Fruit fly (Drosophila melanogaster): ENCODE data around the gene CG15465.

CG15465 gene

dm6 chrX:5083647-5084096 lies 1.9 kb upstream of the CG15465 start (continued):
- peak; percentile 44 for TF ChIP-seq Elba2 (GFP tag; optimal IDR thresholded peaks at IDR 0.05)
- peak; percentile 92 for TF ChIP-seq tx (GFP tag; optimal IDR thresholded peaks at IDR 0.05)
- TF ChIP-seq sug (tag; optimal IDR thresholded peaks at IDR 0.05), result peak; percentile 93
- peak; percentile 96 for TF ChIP-seq rib (GFP tag; IDR thresholded peaks at IDR 0.05)
- peak; percentile 54 for TF ChIP-seq Hmx (GFP tag; optimal IDR thresholded peaks at IDR 0.05)
- TF ChIP-seq CG13287 (GFP tag; IDR thresholded peaks at IDR 0.05; ENCODE audit: partially characterized antibody), result peak; percentile 57
- TF ChIP-seq slou (GFP tag; optimal IDR thresholded peaks at IDR 0.05), result peak; percentile 84
- peak; percentile 71 for TF ChIP-seq corto (GFP tag; optimal IDR thresholded peaks at IDR 0.05)
- TF ChIP-seq crp (GFP tag; optimal IDR thresholded peaks at IDR 0.05), result peak in 1 of 2 experiments; percentile 59
- TF ChIP-seq gce (GFP tag; IDR thresholded peaks at IDR 0.05), result peak; percentile 97
- TF ChIP-seq vfl (GFP tag; optimal IDR thresholded peaks at IDR 0.05), result peak; percentile 90
- TF ChIP-seq prd (optimal IDR thresholded peaks at IDR 0.05), result no peak
- peak; percentile 98 for TF ChIP-seq prd (GFP tag; IDR thresholded peaks at IDR 0.05)
- TF ChIP-seq Side (GFP tag; optimal IDR thresholded peaks at IDR 0.05), result peak; percentile 96
- peak; percentile 94 for TF ChIP-seq CG4730 (GFP tag; IDR thresholded peaks at IDR 0.05)
- no peak for TF ChIP-seq pita (GFP tag; optimal IDR thresholded peaks at IDR 0.05)
- TF ChIP-seq Deaf1 (tag; optimal IDR thresholded peaks at IDR 0.05), result peak; percentile 64
- TF ChIP-seq CG18764 (GFP tag; optimal IDR thresholded peaks at IDR 0.05), result peak; percentile 86
- TF ChIP-seq CG10654 (GFP tag; optimal IDR thresholded peaks at IDR 0.05), result peak; percentile 89
- peak; percentile 94 for TF ChIP-seq CG7786 (GFP tag; optimal IDR thresholded peaks at IDR 0.05)
- peak; percentile 98 for TF ChIP-seq otp (GFP tag; IDR thresholded peaks at IDR 0.05)
- TF ChIP-seq CG15269 (tag; optimal IDR thresholded peaks at IDR 0.05), result peak; percentile 92
- peak; percentile 94 for TF ChIP-seq CG30403 (GFP tag; optimal IDR thresholded peaks at IDR 0.05)
- peak; percentile 58 for TF ChIP-seq CG10267 (tag; optimal IDR thresholded peaks at IDR 0.05)
- TF ChIP-seq CG13424 (tag; optimal IDR thresholded peaks at IDR 0.05), result peak; percentile 90
- no peak for TF ChIP-seq Tbp (GFP tag; optimal IDR thresholded peaks at IDR 0.05)
- TF ChIP-seq CG2120 (GFP tag; optimal IDR thresholded peaks at IDR 0.05), result peak; percentile 96
- TF ChIP-seq vvl (GFP tag; IDR thresholded peaks at IDR 0.05), result peak; percentile 99
- TF ChIP-seq jumu (GFP tag; optimal IDR thresholded peaks at IDR 0.05), result peak; percentile 96
- TF ChIP-seq toy (GFP tag; IDR thresholded peaks at IDR 0.05), result peak; percentile 94
- TF ChIP-seq btn (GFP tag; optimal IDR thresholded peaks at IDR 0.05), result peak; percentile 87
- peak; percentile 98 for TF ChIP-seq CG32532 (GFP tag; IDR thresholded peaks at IDR 0.05)
- peak; percentile 90 for TF ChIP-seq grau (tag; optimal IDR thresholded peaks at IDR 0.05)
- TF ChIP-seq ems (GFP tag; optimal IDR thresholded peaks at IDR 0.05), result peak; percentile 94
- peak; percentile 99 for TF ChIP-seq sens (GFP tag)
- TF ChIP-seq CHES-1-like (GFP tag; optimal IDR thresholded peaks at IDR 0.05), result peak; percentile 94
- peak; percentile 95 to 96 for TF ChIP-seq Pdp1 (GFP tag; optimal IDR thresholded peaks at IDR 0.05)
- peak; percentile 95 for TF ChIP-seq Awh (GFP tag; IDR thresholded peaks at IDR 0.05)
- peak; percentile 91 for TF ChIP-seq CG6683 (GFP tag; optimal IDR thresholded peaks at IDR 0.05)
- TF ChIP-seq Atf6 (GFP tag; IDR thresholded peaks at IDR 0.05), result peak; percentile 96
- TF ChIP-seq ranshi (GFP tag; IDR thresholded peaks at IDR 0.05), result peak; percentile 97
- TF ChIP-seq CG3838 (GFP tag; optimal IDR thresholded peaks at IDR 0.05), result peak; percentile 58
- TF ChIP-seq CG8944 (GFP tag; optimal IDR thresholded peaks at IDR 0.05), result peak; percentile 88
- peak; percentile 90 for TF ChIP-seq ERR (GFP tag; optimal IDR thresholded peaks at IDR 0.05)
- TF ChIP-seq CG3281 (GFP tag; optimal IDR thresholded peaks at IDR 0.05), result peak; percentile 93
- peak; percentile 59 for TF ChIP-seq CG3995 (GFP tag; optimal IDR thresholded peaks at IDR 0.05)
- TF ChIP-seq D19A (tag; optimal IDR thresholded peaks at IDR 0.05), result peak; percentile 78
- TF ChIP-seq CG2712 (tag; optimal IDR thresholded peaks at IDR 0.05), result peak; percentile 93
- TF ChIP-seq ac (GFP tag; optimal IDR thresholded peaks at IDR 0.05), result peak; percentile 88
- TF ChIP-seq CG17328 (GFP tag; IDR thresholded peaks at IDR 0.05), result peak; percentile 97
- TF ChIP-seq Dip3 (GFP tag; optimal IDR thresholded peaks at IDR 0.05), result peak; percentile 94
- TF ChIP-seq sc (optimal IDR thresholded peaks at IDR 0.05), result no peak
- TF ChIP-seq sc (GFP tag; optimal IDR thresholded peaks at IDR 0.05), result peak; percentile 80
